Worm (Caenorhabditis elegans): ENCODE results near the gene F17A9.5.

DNA sequence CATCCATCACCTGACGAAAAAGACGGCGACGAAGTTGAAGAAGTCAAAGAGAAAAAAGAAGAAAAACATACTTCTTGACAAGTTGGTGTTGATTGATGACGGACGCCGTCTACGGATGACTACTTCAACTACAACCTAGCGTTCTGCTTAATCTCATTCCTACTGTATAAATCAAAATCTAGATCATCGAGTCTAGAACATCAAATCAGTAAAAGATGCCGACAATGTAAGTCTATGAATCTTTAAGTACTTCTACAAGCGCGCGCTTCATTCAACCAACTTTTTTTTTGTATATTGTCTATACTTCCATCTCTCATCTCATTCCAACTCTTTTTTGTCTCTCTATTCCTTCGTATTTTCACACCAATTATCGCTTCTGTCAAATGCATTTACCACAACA lies 22.6 kb upstream of the F17A9.5 start:
- no peak for TF ChIP-seq elt-2 (tag; optimal IDR thresholded peaks at IDR 0.05)
- TF ChIP-seq nhr-77 (tag; optimal IDR thresholded peaks at IDR 0.05): no peak
- no peak for TF ChIP-seq fkh-10 (GFP tag; optimal IDR thresholded peaks at IDR 0.05)
- no peak for TF ChIP-seq nfya-1 (tag; optimal IDR thresholded peaks at IDR 0.05; ENCODE audit: insufficient read depth)
- no peak for TF ChIP-seq snpc-4 (tag; optimal IDR thresholded peaks at IDR 0.05)
- no peak for TF ChIP-seq lin-15B (tag; optimal IDR thresholded peaks at IDR 0.05)
- TF ChIP-seq lin-39 (tag; optimal IDR thresholded peaks at IDR 0.05): no peak
- TF ChIP-seq mdl-1 (tag; optimal IDR thresholded peaks at IDR 0.05): no peak
- TF ChIP-seq nhr-237 (tag; optimal IDR thresholded peaks at IDR 0.05): no peak
- no peak for TF ChIP-seq fos-1 (tag; optimal IDR thresholded peaks at IDR 0.05)
- TF ChIP-seq nhr-12 (tag; optimal IDR thresholded peaks at IDR 0.05): no peak
- TF ChIP-seq ceh-28 (tag; optimal IDR thresholded peaks at IDR 0.05): no peak
- no peak for TF ChIP-seq nhr-28 (tag; optimal IDR thresholded peaks at IDR 0.05)
